Fruit fly (Drosophila melanogaster) whole organism, adult: Measurements from ENCODE around the gene ND-SGDH.

Experiments used
- CG11617 ChIP-seq: fragments of 200-800 bp; sonication (Bioruptor generic); optimal IDR thresholded peaks from 2 replicates; lab custom pipeline; 2017; ENCODE audit warnings: mild to moderate bottlenecking, missing biosample characterization, missing genetic modification reagents, missing genetic modification characterization
- CG12768 ChIP-seq: fragments of 200-800 bp; sonication (Bioruptor generic); optimal IDR thresholded peaks from 2 replicates; lab custom pipeline; 2017; ENCODE audit warnings: missing biosample characterization, missing genetic modification characterization, mild to moderate bottlenecking, moderate library complexity, missing genetic modification reagents
- CG14711 ChIP-seq: fragments of 200-800 bp; sonication (Bioruptor generic); optimal IDR thresholded peaks from 2 replicates; lab custom pipeline; 2018; ENCODE audit warnings: missing biosample characterization, mild to moderate bottlenecking, missing genetic modification characterization, moderate library complexity
- CG1620 ChIP-seq: fragments of 200-800 bp; sonication (Bioruptor generic); optimal IDR thresholded peaks from 2 replicates; lab custom pipeline; 2016; ENCODE audit warnings: missing biosample characterization, missing genetic modification characterization
- CG33017 ChIP-seq: fragments of 200-800 bp; sonication (Bioruptor generic); optimal IDR thresholded peaks from 2 replicates; lab custom pipeline; 2018; ENCODE audit warnings: missing biosample characterization, mild to moderate bottlenecking, missing genetic modification characterization, moderate library complexity
- CG5204 ChIP-seq: fragments of 200-800 bp; sonication (Bioruptor generic); optimal IDR thresholded peaks from 2 replicates; lab custom pipeline; 2016; ENCODE audit warnings: missing biosample characterization, missing genetic modification characterization
- CG7045 ChIP-seq: fragments of 200-800 bp; sonication (Bioruptor generic); optimal IDR thresholded peaks from 2 replicates; lab custom pipeline; 2017; ENCODE audit warnings: missing biosample characterization, mild to moderate bottlenecking, missing genetic modification characterization
- CG7101 ChIP-seq: fragments of 200-800 bp; sonication (Bioruptor generic); optimal IDR thresholded peaks from 2 replicates; lab custom pipeline; 2018; ENCODE audit warnings: missing biosample characterization, mild to moderate bottlenecking, missing genetic modification characterization, moderate library complexity
- Clk ChIP-seq: fragments of 200-800 bp; sonication (Bioruptor generic); optimal IDR thresholded peaks from 2 replicates; lab custom pipeline; 2017; ENCODE audit warnings: missing biosample characterization, missing genetic modification characterization
- Crg-1 ChIP-seq: fragments of 200-800 bp; sonication (Bioruptor generic); optimal IDR thresholded peaks from 2 replicates; lab custom pipeline; 2016; ENCODE audit warnings: missing biosample characterization, missing genetic modification characterization
- Hr96 ChIP-seq: fragments of 200-800 bp; sonication (Bioruptor generic); optimal IDR thresholded peaks from 2 replicates; lab custom pipeline; 2016; ENCODE audit warnings: missing biosample characterization, missing genetic modification characterization
- Mnt ChIP-seq: fragments of 200-800 bp; sonication (Bioruptor generic); optimal IDR thresholded peaks from 2 replicates; lab custom pipeline; 2016; ENCODE audit warnings: missing biosample characterization, mild to moderate bottlenecking, missing genetic modification characterization
- bab1 ChIP-seq: fragments of 200-800 bp; sonication (Bioruptor generic); optimal IDR thresholded peaks from 3 replicates; lab custom pipeline; 2019; ENCODE audit warnings: missing biosample characterization, mild to moderate bottlenecking, missing genetic modification characterization, moderate library complexity
- cic ChIP-seq: fragments of 200-800 bp; sonication (Bioruptor generic); optimal IDR thresholded peaks from 2 replicates; lab custom pipeline; 2017; ENCODE audit warnings: missing biosample characterization, mild to moderate bottlenecking, missing genetic modification characterization, moderate library complexity
- cnc ChIP-seq, 2 experiments: fragments of >200 bp; optimal IDR thresholded peaks; 2 replicates each; lab custom pipeline; 2017
- kay ChIP-seq: fragments of 200-800 bp; sonication (Bioruptor generic); peaks from one replicate; lab custom pipeline; 2016; ENCODE audit warnings: missing biosample characterization, missing genetic modification characterization, borderline replicate concordance
- ovo ChIP-seq: fragments of 200-800 bp; sonication (Bioruptor generic); optimal IDR thresholded peaks from 2 replicates; lab custom pipeline; 2016; ENCODE audit warnings: missing biosample characterization, missing genetic modification characterization
- pad ChIP-seq: fragments of 200-800 bp; sonication (Bioruptor generic); optimal IDR thresholded peaks from 3 replicates; lab custom pipeline; 2017; ENCODE audit warnings: missing biosample characterization, missing genetic modification characterization, mild to moderate bottlenecking, moderate library complexity, missing genetic modification reagents
- tj ChIP-seq: fragments of 200-800 bp; sonication (Bioruptor generic); optimal IDR thresholded peaks from 3 replicates; lab custom pipeline; 2017; ENCODE audit warnings: missing biosample characterization, mild to moderate bottlenecking, missing genetic modification characterization, moderate library complexity
- toe ChIP-seq: fragments of 200-800 bp; sonication (Bioruptor generic); optimal IDR thresholded peaks from 2 replicates; lab custom pipeline; 2016; ENCODE audit warnings: missing biosample characterization, missing genetic modification characterization

The ND-SGDH gene

dm6 chr3L:12115966-12116735 is 22.2 kb downstream of the ND-SGDH start, which contains the start of gene vers:
vers (plus strand) TSS chr3L:12116101.
- TF ChIP-seq Mnt (GFP tag; lab: Kevin White, UChicago) (peak; percentile 31), CG7101 (tag; lab: Kevin White, UChicago) (peak; percentile 41), bab1 (GFP tag; lab: Kevin White, UChicago) (peak; percentile 65), CG14711 (tag; lab: Kevin White, UChicago) (peak; percentile 40), CG33017 (tag; lab: Kevin White, UChicago) (no peak), pad (GFP tag; lab: Kevin White, UChicago) (peak; percentile 28)

DNA sequence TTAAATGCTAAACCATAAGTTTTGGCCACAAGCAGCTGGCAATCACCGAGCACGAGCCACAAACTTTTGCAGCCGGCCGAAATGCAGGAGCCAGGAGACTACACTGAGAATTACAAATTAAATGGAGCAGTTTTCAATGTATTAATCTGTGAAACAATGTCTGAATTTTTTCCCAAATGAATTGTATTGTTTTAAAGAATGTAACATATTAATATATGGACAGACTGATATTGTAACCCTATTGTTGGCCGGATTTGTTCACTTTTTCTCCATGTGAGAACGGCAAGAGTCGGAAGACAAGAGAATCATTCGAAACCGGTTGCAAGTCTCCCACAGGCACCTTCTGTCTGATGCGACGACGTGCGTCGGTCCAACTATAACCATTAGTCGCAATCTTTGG is 23.3 kb downstream of the ND-SGDH start:
- TF ChIP-seq pad (GFP tag; lab: Kevin White, UChicago), result no peak

- TF ChIP-seq CG7045 (GFP tag; lab: Kevin White, UChicago), result no peak
- TF ChIP-seq ovo (GFP tag; lab: Kevin White, UChicago), result no peak
- TF ChIP-seq cnc (optimal IDR thresholded peaks at IDR 0.05; lab: Kevin White, UChicago), result no peak
- TF ChIP-seq tj (GFP tag; lab: Kevin White, UChicago), result no peak
- no peak for TF ChIP-seq Mnt (GFP tag; lab: Kevin White, UChicago)
- no peak for TF ChIP-seq toe (GFP tag; lab: Kevin White, UChicago)
- TF ChIP-seq kay (GFP tag; lab: Kevin White, UChicago), result no peak
- no peak for TF ChIP-seq CG33017 (tag; lab: Kevin White, UChicago)
Observed at dm6 chr3L:12114188-12114587, 24.2 kb downstream of the ND-SGDH start.

DNA sequence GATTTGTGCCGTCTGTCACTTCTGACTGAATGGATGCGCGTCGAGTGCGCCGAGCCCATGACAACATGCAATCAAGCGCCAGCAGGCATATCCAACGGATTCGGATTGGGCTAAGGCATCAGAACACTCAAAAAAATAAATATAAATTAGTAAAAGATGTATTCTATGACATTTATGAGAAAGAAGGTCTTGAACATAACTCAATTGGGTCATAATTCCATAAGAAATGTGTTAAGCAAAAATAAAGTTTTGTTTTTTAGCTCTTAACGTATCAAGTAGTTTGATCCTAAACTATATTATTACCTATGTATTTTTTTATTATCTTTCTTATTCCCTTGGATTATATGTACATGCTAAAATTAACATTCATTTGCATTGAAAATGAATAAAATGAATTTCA is 24.8 kb downstream of the ND-SGDH start:
- no peak for TF ChIP-seq CG14711 (tag; lab: Kevin White, UChicago)
- no peak for TF ChIP-seq kay (GFP tag; lab: Kevin White, UChicago)

dm6 chr3L:12112967-12113366 is 25.4 kb downstream of the ND-SGDH start:
- TF ChIP-seq CG7045 (GFP tag; lab: Kevin White, UChicago), result no peak
- TF ChIP-seq cnc (optimal IDR thresholded peaks at IDR 0.05; lab: Kevin White, UChicago), result no peak
- TF ChIP-seq Clk (GFP tag; lab: Kevin White, UChicago), result no peak
- no peak for TF ChIP-seq CG12768
- TF ChIP-seq CG14711 (tag; lab: Kevin White, UChicago), result no peak
- no peak for TF ChIP-seq CG11617 (GFP tag; lab: Kevin White, UChicago)

dm6 chr3L:12111081-12111958 is 27.1 kb downstream of the ND-SGDH start:
- TF ChIP-seq CG14711 (tag; lab: Kevin White, UChicago) (peak; percentile 61), CG11617 (GFP tag; lab: Kevin White, UChicago) (peak; percentile 24), Crg-1 (no peak), pad (GFP tag; lab: Kevin White, UChicago) (peak; percentile 42), tj (GFP tag; lab: Kevin White, UChicago) (peak; percentile 99), CG7101 (tag; lab: Kevin White, UChicago) (peak; percentile 40), bab1 (GFP tag; lab: Kevin White, UChicago) (peak; percentile 58), CG1620 (GFP tag; lab: Kevin White, UChicago) (no peak)

dm6 chr3L:12109045-12109632 is 29.2 kb downstream of the ND-SGDH start:
- TF ChIP-seq CG12768 (no peak), CG5204 (no peak), CG7045 (GFP tag; lab: Kevin White, UChicago) (no peak), Hr96 (GFP tag; lab: Kevin White, UChicago) (no peak), ovo (GFP tag; lab: Kevin White, UChicago) (no peak), cic (GFP tag; lab: Kevin White, UChicago) (no peak), Clk (GFP tag; lab: Kevin White, UChicago) (no peak), CG1620 (GFP tag; lab: Kevin White, UChicago) (no peak), cnc (optimal IDR thresholded peaks at IDR 0.05; lab: Kevin White, UChicago) (no peak), Mnt (GFP tag; lab: Kevin White, UChicago) (no peak), CG14711 (tag; lab: Kevin White, UChicago) (no peak), CG7101 (tag; lab: Kevin White, UChicago) (no peak), toe (GFP tag; lab: Kevin White, UChicago) (no peak), bab1 (GFP tag; lab: Kevin White, UChicago) (no peak), kay (GFP tag; lab: Kevin White, UChicago) (no peak)
